Worm (Caenorhabditis elegans) whole organism, L1 larva: Measurements from ENCODE around the gene oac-38.

Experiments
- dpl-1 ChIP-seq, 3 experiments: fragments of 150-350 bp in 2 of 3; sonication (generic microtip) in 1 of 3; optimal IDR thresholded peaks; 2 replicates each; lab custom pipeline; 2014 to 2017; ENCODE audit warnings: missing biosample characterization in 3 of 3, missing genetic modification characterization in 3 of 3, missing genetic modification reagents in 3 of 3
- elt-3 ChIP-seq, 6 experiments: fragments of 150-350 bp in 1 of 6; sonication (generic microtip); optimal IDR thresholded peaks; 2 replicates each; lab custom pipeline; 2017 to 2018; ENCODE audit warnings: missing biosample characterization in 6 of 6, missing genetic modification characterization in 6 of 6, inconsistent platforms in 1 of 6
- nhr-12 ChIP-seq: sonication (generic microtip); optimal IDR thresholded peaks from 2 replicates; lab custom pipeline; 2017; ENCODE audit warnings: missing biosample characterization, missing genetic modification characterization

DNA sequence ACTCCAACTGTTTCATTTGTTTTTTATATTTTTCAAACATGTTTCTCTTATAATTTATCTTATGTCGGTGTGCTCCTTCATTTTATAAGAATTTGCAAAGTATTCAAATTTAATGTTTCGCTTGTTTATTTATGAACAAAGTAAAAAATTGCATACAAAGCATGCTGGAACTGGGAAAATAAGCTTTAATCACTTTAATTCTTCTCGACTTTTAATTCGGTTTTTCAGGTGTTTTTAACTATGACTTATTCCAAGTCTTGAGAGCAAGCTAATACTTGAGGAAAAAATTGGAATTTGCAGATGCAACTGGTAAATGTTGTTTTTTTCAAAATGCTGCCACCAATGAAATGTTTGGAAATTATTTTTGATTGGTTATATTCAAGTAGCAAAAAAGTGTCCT lies 21.4 kb downstream of the oac-38 start, which contains the start of gene srz-59:
- TF ChIP-seq nhr-12 (tag; lab: Kevin White, UChicago) (no peak), dpl-1 (GFP tag; optimal IDR thresholded peaks at IDR 0.05; lab: Kevin White, UChicago) (no peak), elt-3 (tag; optimal IDR thresholded peaks at IDR 0.05; lab: Kevin White, UChicago) (no peak)
